Worm (Caenorhabditis elegans): ENCODE results near the gene ergi-2.

ce11 chrX:14970221-14970801, 36.8 kb downstream of the ergi-2 start, which contains the start of the genes flwr-1 and tbc-1:
- TF ChIP-seq W03F9.2 (tag; optimal IDR thresholded peaks at IDR 0.05) (no peak), him-1 (tag; optimal IDR thresholded peaks at IDR 0.05) (no peak)

Data from whole organism, L4/young adult.